Fruit fly (Drosophila melanogaster) whole organism, pupa: ENCODE data around the gene bves.

ENCODE experiments used
- CG10348 ChIP-seq: fragments of 200-800 bp; sonication (Bioruptor generic); IDR thresholded peaks from 2 replicates; pipeline ENCODE4 v1.3.6; 2022; ENCODE audit warnings: missing biosample characterization, missing genetic modification characterization
- CG12605 ChIP-seq: fragments of 200-800 bp; sonication (Bioruptor generic); IDR thresholded peaks from 2 replicates; pipeline ENCODE4 v1.3.6; 2022; ENCODE audit warnings: missing biosample characterization, missing genetic modification characterization
- CG13204 ChIP-seq: fragments of 200-800 bp; sonication (Bioruptor generic); optimal IDR thresholded peaks from 2 replicates; lab custom pipeline; 2018; ENCODE audit warnings: missing biosample characterization, mild to moderate bottlenecking, missing genetic modification characterization, moderate library complexity
- CG14655 ChIP-seq: fragments of 200-800 bp; sonication (Bioruptor generic); optimal IDR thresholded peaks from 3 replicates; lab custom pipeline; 2017; ENCODE audit warnings: mild to moderate bottlenecking, missing biosample characterization, missing genetic modification reagents, missing genetic modification characterization
- CG15710 ChIP-seq: fragments of 200-800 bp; sonication (Bioruptor generic); optimal IDR thresholded peaks from 2 replicates; lab custom pipeline; 2018; ENCODE audit warnings: missing biosample characterization, mild to moderate bottlenecking, missing genetic modification characterization, moderate library complexity
- CG17806 ChIP-seq: fragments of 200-800 bp; sonication (Bioruptor generic); optimal IDR thresholded peaks from 2 replicates; lab custom pipeline; 2018; ENCODE audit warnings: missing biosample characterization, mild to moderate bottlenecking, missing genetic modification characterization, moderate library complexity
- CG32121 ChIP-seq: fragments of 200-800 bp; sonication (Bioruptor generic); IDR thresholded peaks from 2 replicates; pipeline ENCODE4 v1.3.6; 2022; ENCODE audit warnings: missing biosample characterization, missing genetic modification characterization
- CG34367 ChIP-seq: fragments of 200-800 bp; sonication (Bioruptor generic); optimal IDR thresholded peaks from 2 replicates; lab custom pipeline; 2018; ENCODE audit warnings: missing biosample characterization, mild to moderate bottlenecking, missing genetic modification characterization
- CG4496 ChIP-seq: fragments of 200-800 bp; sonication (Bioruptor generic); IDR thresholded peaks from 3 replicates; pipeline ENCODE4 v1.3.6; 2022; ENCODE audit warnings: missing biosample characterization, missing genetic modification characterization
- CG8159 ChIP-seq: fragments of 200-800 bp; sonication (Bioruptor generic); optimal IDR thresholded peaks from 3 replicates; lab custom pipeline; 2018; ENCODE audit warnings: missing biosample characterization, mild to moderate bottlenecking, missing genetic modification characterization, moderate library complexity
- CG8301 ChIP-seq: fragments of 200-800 bp; sonication (Bioruptor generic); optimal IDR thresholded peaks from 2 replicates; lab custom pipeline; 2018; ENCODE audit warnings: missing biosample characterization, mild to moderate bottlenecking, missing genetic modification characterization
- CG9948 ChIP-seq: fragments of 200-800 bp; sonication (Bioruptor generic); optimal IDR thresholded peaks from 2 replicates; lab custom pipeline; 2018; ENCODE audit warnings: missing biosample characterization, mild to moderate bottlenecking, missing genetic modification characterization, moderate library complexity
- D1 ChIP-seq: fragments of 200-800 bp; sonication (Bioruptor generic); optimal IDR thresholded peaks from 2 replicates; lab custom pipeline; 2018; ENCODE audit warnings: missing biosample characterization, mild to moderate bottlenecking, missing genetic modification characterization, moderate library complexity
- EcR ChIP-seq: fragments of 200-800 bp; sonication (Bioruptor generic); optimal IDR thresholded peaks from 3 replicates; lab custom pipeline; 2019; ENCODE audit warnings: missing biosample characterization, missing genetic modification characterization, mild to moderate bottlenecking, moderate library complexity, missing genetic modification reagents
- Ets98B ChIP-seq: fragments of 200-800 bp; sonication (Bioruptor generic); IDR thresholded peaks from 2 replicates; pipeline ENCODE4 v1.3.6; 2022; ENCODE audit warnings: missing biosample characterization, missing genetic modification characterization
- Pif1A ChIP-seq: fragments of 200-800 bp; sonication (Bioruptor generic); optimal IDR thresholded peaks from 3 replicates; lab custom pipeline; 2016; ENCODE audit warnings: missing biosample characterization, missing genetic modification characterization
- Pif1B ChIP-seq: fragments of 200-800 bp; sonication (Bioruptor generic); optimal IDR thresholded peaks from 3 replicates; lab custom pipeline; 2016; ENCODE audit warnings: missing biosample characterization, missing genetic modification characterization
- Snoo ChIP-seq: fragments of 200-800 bp; sonication (Bioruptor generic); optimal IDR thresholded peaks from 3 replicates; lab custom pipeline; 2017; ENCODE audit warnings: missing biosample characterization, mild to moderate bottlenecking, missing genetic modification characterization, inconsistent platforms
- fd96Ca ChIP-seq: fragments of 200-800 bp; sonication (Bioruptor generic); IDR thresholded peaks from 3 replicates; pipeline ENCODE4 v1.3.6; 2022; ENCODE audit warnings: missing biosample characterization, missing genetic modification characterization
- gl ChIP-seq: fragments of 200-800 bp; sonication (Bioruptor generic); optimal IDR thresholded peaks from 2 replicates; lab custom pipeline; 2018; ENCODE audit warnings: missing biosample characterization, mild to moderate bottlenecking, missing genetic modification characterization
- rn ChIP-seq: fragments of 200-800 bp; sonication (Bioruptor generic); IDR thresholded peaks from 2 replicates; pipeline ENCODE4 v1.3.6; 2022; ENCODE audit warnings: missing biosample characterization, missing genetic modification characterization

Gene bves

DNA sequence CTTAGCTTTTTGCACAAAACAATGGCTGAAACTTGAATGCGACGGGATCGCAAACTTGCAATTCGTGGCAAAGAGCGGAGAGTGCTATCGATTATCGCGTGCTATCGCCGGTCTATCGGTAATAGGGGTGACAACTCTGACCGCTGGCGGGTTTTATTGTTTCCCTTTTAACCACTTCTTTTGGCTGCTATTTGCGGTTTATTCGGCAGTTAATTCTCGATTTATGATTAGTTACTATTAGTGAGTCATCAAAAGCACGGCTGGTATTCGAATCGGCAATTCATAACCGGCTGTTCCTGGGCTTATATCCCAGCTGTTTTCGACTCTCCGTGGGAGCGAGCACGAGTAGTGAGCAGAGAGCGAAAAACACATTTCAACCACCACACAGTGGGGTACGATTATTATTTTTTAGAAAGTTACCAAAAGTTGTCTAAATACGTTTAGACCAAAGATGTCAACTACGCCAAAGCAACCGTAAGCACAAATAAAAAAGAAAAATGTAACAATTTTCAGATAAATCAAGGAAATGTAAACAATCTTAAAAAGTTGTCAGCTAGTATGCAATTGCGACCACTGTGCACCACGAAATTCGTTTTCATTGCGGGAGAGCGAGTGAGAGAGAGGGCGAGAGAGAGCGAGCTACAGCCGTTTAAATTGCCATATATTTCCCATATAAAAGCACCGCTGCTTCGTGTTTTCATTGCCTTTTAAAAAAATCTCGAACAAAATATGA is at the start of gene bves, which contains the start of gene Stt3A:
TSS of gene bves (plus strand) at position 115 of the 733 bp plus-strand sequence.
TSS of gene Stt3A (minus strand) at position 89 of the 733 bp plus-strand sequence.
- TF ChIP-seq CG8159 (peak; percentile 97), CG15710 (peak; percentile 97), CG12605 (GFP tag; lab: Robert Waterston, UW) (peak; percentile 98), Pif1B (peak; percentile 99), CG8301 (tag; lab: Kevin White, UChicago) (peak; percentile 98), CG9948 (tag; lab: Kevin White, UChicago) (peak; percentile 97), CG10348 (peak; percentile 76), CG34367 (tag; lab: Kevin White, UChicago) (peak; percentile 98), gl (tag; lab: Kevin White, UChicago) (peak; percentile 97), CG17806 (tag; lab: Kevin White, UChicago) (peak; percentile 98), Snoo (peak; percentile 99), D1 (tag; lab: Kevin White, UChicago) (peak; percentile 93), CG13204 (GFP tag; lab: Kevin White, UChicago) (peak; percentile 96), EcR (peak; percentile 71), Pif1A (GFP tag; lab: Kevin White, UChicago) (peak; percentile 99), fd96Ca (GFP tag; lab: Robert Waterston, UW) (peak; percentile 98), CG4496 (GFP tag; lab: Robert Waterston, UW) (peak; percentile 99), CG32121 (GFP tag; lab: Robert Waterston, UW) (peak; percentile 97), Ets98B (peak; percentile 97), rn (peak; percentile 86), CG14655 (GFP tag; lab: Kevin White, UChicago) (peak; percentile 98)

DNA sequence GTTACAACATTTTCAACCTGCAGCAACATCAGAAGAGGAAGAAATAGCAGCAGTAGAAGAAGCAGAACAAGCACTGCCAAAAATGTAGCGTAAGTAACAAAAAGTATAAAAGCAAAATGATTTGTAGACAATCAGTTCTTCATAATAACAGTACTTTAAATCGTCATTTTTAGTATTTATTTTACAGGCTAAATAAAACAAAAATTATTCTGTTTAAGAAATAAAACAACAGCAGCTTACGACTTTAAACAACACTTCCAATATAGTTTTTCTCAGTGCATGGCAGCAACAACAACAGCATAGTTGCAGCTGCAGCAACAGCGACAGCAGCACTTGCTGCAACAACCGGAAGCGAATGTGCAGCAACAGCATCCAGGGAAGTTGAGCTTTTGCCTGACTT is 43.2 kb upstream of the bves start:
- TF ChIP-seq CG34367 (tag; lab: Kevin White, UChicago) (peak; percentile 11), gl (tag; lab: Kevin White, UChicago) (no peak), EcR (no peak), CG8159 (peak; percentile 54), CG9948 (tag; lab: Kevin White, UChicago) (peak; percentile 12), Pif1B (no peak), CG4496 (GFP tag; lab: Robert Waterston, UW) (0 out of 3 replicates have a peak, but pooled peaks have one; percentile 18), CG17806 (tag; lab: Kevin White, UChicago) (no peak), CG10348 (no peak), rn (no peak), CG15710 (peak; percentile 42), CG8301 (tag; lab: Kevin White, UChicago) (peak; percentile 35), CG14655 (GFP tag; lab: Kevin White, UChicago) (peak; percentile 49), Pif1A (GFP tag; lab: Kevin White, UChicago) (peak; percentile 26)

DNA sequence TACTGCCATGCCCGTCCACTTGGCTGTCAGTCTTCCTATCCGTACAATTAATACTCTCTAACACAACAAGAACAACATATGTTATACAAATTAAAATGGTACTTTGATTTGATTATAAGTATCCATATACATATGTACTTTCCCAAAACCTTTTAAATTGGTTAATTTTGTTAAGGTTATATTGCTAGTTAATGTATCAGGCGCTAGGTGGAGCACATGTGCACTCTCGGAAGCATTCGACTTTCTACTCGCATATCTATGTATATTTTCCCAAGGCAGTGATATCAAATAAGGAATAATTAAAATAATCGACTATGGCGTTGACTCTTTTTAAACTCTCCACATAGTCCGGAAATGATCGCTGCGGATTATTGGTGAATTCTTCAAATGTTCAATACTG is 36.2 kb upstream of the bves start:
- no peak for TF ChIP-seq CG32121 (GFP tag; lab: Robert Waterston, UW)
- no peak for TF ChIP-seq CG8301 (tag; lab: Kevin White, UChicago)
- no peak for TF ChIP-seq rn
- TF ChIP-seq Pif1B, result no peak
- TF ChIP-seq fd96Ca (GFP tag; lab: Robert Waterston, UW), result no peak
- TF ChIP-seq CG8159, result no peak
- no peak for TF ChIP-seq CG9948 (tag; lab: Kevin White, UChicago)
- TF ChIP-seq CG14655 (GFP tag; lab: Kevin White, UChicago), result no peak
- TF ChIP-seq CG13204 (GFP tag; lab: Kevin White, UChicago), result no peak
- TF ChIP-seq CG17806 (tag; lab: Kevin White, UChicago), result no peak

DNA sequence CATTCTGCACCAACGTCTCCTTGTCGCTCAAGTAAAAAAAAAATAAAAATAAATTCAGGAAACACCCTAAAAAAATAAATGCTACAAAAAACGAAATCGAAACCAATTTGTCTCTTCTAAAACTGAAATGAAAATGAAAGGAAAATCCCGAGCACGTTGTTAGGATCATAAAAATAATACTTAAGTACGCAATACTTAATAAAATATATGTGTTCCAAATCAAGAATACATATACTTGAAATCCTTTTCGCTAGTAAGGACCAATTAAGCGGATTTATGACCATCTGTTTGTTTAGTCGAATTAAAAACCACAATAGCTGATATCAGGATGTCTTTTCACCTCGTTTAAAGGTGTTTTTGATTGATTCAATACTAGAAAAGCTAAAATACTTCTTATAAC is 28.0 kb upstream of the bves start, which contains the start of gene r-cup:
TSS of gene r-cup (minus strand) at position 101 of the 400 bp plus-strand sequence.
- TF ChIP-seq CG12605 (GFP tag; lab: Robert Waterston, UW) (no peak), CG8159 (no peak), CG14655 (GFP tag; lab: Kevin White, UChicago) (no peak), Pif1A (GFP tag; lab: Kevin White, UChicago) (no peak), Pif1B (no peak), gl (tag; lab: Kevin White, UChicago) (no peak), CG17806 (tag; lab: Kevin White, UChicago) (no peak)

DNA sequence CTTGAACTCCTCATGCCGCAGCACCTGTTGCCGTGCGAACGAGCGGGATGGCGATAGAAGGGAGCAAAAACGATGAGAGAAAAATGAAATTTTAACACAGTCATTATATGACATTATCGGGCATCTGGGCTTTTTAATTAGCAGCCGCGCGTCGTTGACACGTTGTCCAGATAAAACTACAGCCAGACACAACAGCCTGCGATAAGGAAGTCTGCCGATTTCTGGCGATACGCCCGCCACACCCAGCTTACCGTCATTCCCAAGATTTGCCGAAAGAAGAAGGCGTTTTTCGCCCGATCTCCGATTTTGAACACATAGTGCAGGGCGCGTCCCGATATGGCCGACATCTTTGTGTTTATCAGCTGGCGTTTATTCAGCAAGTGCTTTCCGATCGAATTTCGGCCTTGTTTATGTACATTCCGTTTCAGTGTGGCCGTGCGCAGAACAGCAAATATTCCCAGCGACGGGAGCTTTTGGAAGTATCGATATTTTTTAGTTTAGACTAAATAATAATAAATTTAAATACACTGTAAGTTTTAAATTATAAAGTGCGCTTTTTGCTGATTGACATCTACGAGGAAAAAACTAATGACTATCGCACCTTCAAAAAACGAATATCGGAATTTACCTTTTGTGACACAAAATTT is 25.7 kb upstream of the bves start, which contains the start of gene CG1532:
TSS of gene CG1532 (minus strand) at position 433 of the 647 bp plus-strand sequence.
- TF ChIP-seq CG13204 (GFP tag; lab: Kevin White, UChicago) (no peak), CG15710 (no peak), Pif1A (GFP tag; lab: Kevin White, UChicago) (peak; percentile 40), fd96Ca (GFP tag; lab: Robert Waterston, UW) (no peak), rn (no peak), CG8159 (no peak), CG12605 (GFP tag; lab: Robert Waterston, UW) (no peak), CG14655 (GFP tag; lab: Kevin White, UChicago) (no peak), Ets98B (peak; percentile 6; the same call in 1 of the 2 replicates), Snoo (no peak), CG8301 (tag; lab: Kevin White, UChicago) (no peak), D1 (tag; lab: Kevin White, UChicago) (no peak), CG32121 (GFP tag; lab: Robert Waterston, UW) (0 out of 2 replicates have a peak, but pooled peaks have one; percentile 25), CG34367 (tag; lab: Kevin White, UChicago) (no peak), Pif1B (no peak), gl (tag; lab: Kevin White, UChicago) (no peak), EcR (peak; percentile 30)
